Fruit fly (Drosophila melanogaster) Kc167 (cell line): ENCODE results near the gene CG18788.
"Not testable (repeated sequence)": the region's sequence is repeated elsewhere in the genome, so short reads cannot be mapped to it uniquely, and the experiment has no call there.

Source experiments
- h ChIP-seq: fragments of >200 bp; optimal IDR thresholded peaks from 3 replicates; lab custom pipeline; 2018; ENCODE audit warnings: missing external identifiers
- insv ChIP-seq: fragments of >200 bp; optimal IDR thresholded peaks from 3 replicates; lab custom pipeline; 2018; ENCODE audit warnings: missing external identifiers
- ttk ChIP-seq: sonication (Bioruptor generic); optimal IDR thresholded peaks from 2 replicates; lab custom pipeline; 2017; ENCODE audit warnings: missing external identifiers

DNA sequence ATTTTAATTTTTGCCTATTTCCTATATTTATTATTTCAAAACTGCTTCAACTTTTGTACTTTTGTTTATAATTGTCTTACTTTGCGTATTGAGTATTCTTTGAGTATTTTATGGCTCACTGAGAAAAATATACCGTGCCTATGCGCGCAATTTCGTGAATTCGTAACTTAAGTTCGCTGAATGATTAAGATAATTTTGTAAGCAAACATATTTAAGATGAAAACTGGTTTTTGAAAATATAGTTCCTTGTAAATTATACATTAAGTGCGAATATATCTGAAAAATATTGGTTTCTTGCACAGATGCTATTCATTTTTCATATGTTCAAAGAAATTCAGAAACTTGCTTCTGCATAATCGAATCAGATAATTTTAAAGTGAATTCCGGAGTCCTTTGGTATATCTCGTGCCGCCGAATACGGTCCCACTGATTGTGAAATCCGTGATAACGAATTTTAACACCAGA lies 34.7 kb upstream of the CG18788 start, which contains the start of the genes CG18787 and Nfs1:
- not testable (repeated sequence) for TF ChIP-seq ttk; insv (lab: Kevin White, UChicago); h (lab: Kevin White, UChicago)
